Fruit fly (Drosophila melanogaster) whole organism: ENCODE results near the gene CG5111.

ENCODE experiments used
- CG8478 ChIP-seq: fragments of >200 bp; optimal IDR thresholded peaks from 2 replicates; lab custom pipeline; 2018; ENCODE audit warnings: inconsistent platforms
- Dll ChIP-seq: fragments of >200 bp; optimal IDR thresholded peaks from 2 replicates; lab custom pipeline; 2017
- EcR ChIP-seq, 2 experiments: fragments of >200 bp; optimal IDR thresholded peaks; 2 replicates each; lab custom pipeline; 2017; ENCODE audit warnings: missing biosample characterization in 2 of 2, missing genetic modification characterization in 2 of 2, missing genetic modification reagents in 2 of 2
- pan ChIP-seq: fragments of >200 bp; optimal IDR thresholded peaks from 2 replicates; lab custom pipeline; 2017
- psq ChIP-seq: fragments of >200 bp; optimal IDR thresholded peaks from 2 replicates; lab custom pipeline; 2017
- usp ChIP-seq: fragments of >200 bp; optimal IDR thresholded peaks from 2 replicates; lab custom pipeline; 2017; ENCODE audit warnings: missing biosample characterization, missing genetic modification characterization, mixed read lengths

CG5111 gene

DNA sequence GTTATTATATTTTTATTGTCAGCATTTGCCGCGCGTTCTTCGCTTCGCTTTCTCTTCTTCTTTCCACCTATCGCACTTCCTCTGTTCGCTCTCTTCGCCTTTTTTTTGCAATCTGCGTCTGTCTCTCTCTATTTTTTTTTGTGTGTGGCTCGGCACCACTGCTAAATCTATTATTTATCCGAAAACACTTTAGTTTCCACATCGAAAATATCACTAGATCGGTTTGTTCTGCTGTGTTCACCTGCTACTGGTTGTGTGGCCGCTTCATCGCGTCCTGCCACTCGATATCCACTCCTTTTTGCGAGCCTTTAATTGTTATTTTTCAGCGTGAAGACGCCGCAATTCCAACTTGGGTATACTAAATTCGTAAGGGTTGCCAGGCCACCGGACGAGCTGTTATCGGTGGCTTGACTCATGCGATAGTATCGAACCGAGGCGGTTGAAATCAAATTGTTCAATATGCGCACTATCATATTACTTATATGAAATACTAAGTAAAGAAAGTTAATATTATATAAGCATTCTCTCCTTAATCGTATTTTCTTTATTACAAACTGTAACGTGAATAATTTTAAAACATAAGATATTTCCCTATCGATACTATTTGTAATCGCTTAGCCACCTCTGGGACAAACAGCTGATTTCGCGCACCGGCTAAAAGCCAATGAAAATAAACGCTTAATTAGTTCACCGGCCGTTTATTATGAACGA, 23.5 kb upstream of the CG5111 start, which contains the start of the genes XNP, CG42488 and CG5116:
TSS of gene XNP (minus strand) at position 372 of the 711 bp plus-strand sequence.
TSS of gene CG42488 (plus strand) at position 636 of the 711 bp plus-strand sequence.
TSS of gene CG5116 (plus strand) at position 636 of the 711 bp plus-strand sequence.
- TF ChIP-seq Dll (lab: Kevin White, UChicago), result no peak
- TF ChIP-seq psq (lab: Kevin White, UChicago), result no peak
- no peak for TF ChIP-seq usp (GFP tag; lab: Kevin White, UChicago)
- no peak for TF ChIP-seq pan
- TF ChIP-seq EcR (GFP tag; optimal IDR thresholded peaks at IDR 0.05; lab: Kevin White, UChicago), result no peak
- TF ChIP-seq CG8478 (lab: Kevin White, UChicago), result no peak

DNA sequence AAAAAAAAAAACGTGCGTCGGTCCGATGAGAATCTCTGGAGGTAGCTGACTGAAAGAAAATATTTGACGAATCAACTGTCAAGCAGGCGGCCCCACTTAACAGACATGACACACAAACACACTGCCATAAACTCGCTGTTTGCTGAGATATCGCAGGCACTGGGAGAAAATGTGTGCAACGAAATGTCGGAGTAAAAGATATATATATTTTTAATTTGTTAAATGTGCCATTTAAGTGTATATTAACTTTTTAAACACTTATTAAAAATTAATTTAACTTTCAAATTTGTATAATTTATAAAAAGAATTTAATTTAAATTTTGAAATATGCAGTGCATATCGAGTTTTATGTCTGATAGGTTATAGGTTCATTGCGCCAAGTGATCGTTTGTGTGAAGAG, 17.0 kb upstream of the CG5111 start:
- TF ChIP-seq usp (GFP tag; lab: Kevin White, UChicago), result no peak
- TF ChIP-seq EcR (GFP tag; optimal IDR thresholded peaks at IDR 0.05; lab: Kevin White, UChicago), result no peak
- TF ChIP-seq psq (lab: Kevin White, UChicago), result no peak
- no peak for TF ChIP-seq CG8478 (lab: Kevin White, UChicago)
- TF ChIP-seq pan, result no peak
- no peak for TF ChIP-seq Dll (lab: Kevin White, UChicago)

DNA sequence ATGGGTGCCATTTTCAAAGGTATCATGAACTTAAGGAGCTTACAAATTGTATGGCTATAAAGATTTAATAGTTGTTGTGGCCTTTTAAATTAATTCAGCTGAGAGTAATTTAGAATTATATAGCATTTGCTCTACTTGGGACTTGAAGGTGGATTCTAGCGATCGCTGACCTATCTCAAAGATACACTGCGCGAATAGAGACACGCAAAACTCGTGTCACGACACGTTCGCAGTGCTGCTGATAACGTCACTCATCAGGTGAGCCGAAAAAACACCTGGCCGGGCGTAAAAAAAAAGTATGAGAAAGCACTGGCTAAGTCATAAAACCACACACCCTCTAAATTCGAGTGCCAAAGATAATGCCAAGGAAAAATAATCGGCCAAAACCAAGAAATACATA, 16.4 kb upstream of the CG5111 start:
- TF ChIP-seq Dll (lab: Kevin White, UChicago) (no peak), CG8478 (lab: Kevin White, UChicago) (no peak), EcR (GFP tag; optimal IDR thresholded peaks at IDR 0.05; lab: Kevin White, UChicago) (no peak), psq (lab: Kevin White, UChicago) (no peak), usp (GFP tag; lab: Kevin White, UChicago) (no peak)

- peak; percentile 80 for TF ChIP-seq pan
- no peak for TF ChIP-seq Dll (lab: Kevin White, UChicago)
Observed at dm6 chr3R:25490375-25490774, 15.7 kb upstream of the CG5111 start.

DNA sequence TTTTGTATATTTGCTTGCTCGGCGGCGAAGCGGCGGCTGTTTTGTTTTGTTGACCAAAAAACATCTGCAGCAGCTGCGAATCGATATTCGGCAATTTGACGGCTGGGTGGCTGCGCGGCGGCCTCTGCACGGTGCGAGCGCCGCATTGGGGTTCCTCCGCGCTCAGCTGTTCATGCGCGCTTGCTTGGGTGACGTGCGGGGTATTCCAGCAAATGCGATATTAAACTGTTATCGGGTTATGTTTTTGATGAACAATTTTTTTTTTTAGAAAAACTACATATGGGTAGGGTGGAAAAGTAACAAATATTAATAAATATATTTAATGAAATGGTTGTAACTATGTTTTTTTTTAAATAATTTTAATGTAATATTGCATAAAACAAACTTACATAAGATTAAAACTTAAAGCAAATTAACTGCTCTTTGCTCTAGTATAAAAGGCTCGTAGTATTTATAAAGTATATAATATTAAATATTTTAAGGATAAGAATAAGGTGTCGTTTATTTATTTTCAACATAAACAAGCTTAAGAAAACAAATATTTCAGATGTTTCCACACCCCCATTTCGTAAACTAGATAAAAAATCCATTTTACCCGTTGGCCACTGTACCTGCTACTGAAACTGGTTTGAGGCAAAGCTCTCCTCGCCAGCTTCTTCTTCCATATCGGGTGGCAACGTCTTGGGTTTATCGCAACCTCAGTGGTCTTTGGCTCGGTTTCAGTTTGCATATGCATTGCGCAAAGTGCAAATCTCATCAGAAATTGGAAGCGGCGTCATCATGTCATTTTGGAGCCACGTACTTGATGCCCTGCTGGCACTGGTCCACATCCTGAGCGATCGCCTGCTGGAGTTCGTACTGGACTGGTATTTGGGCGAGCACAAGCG, 15.1 kb upstream of the CG5111 start, which contains the start of the genes Gnpat and CG5112:
TSS of gene Gnpat (minus strand) at position 159 of the 887 bp plus-strand sequence.
TSS of gene CG5112 (plus strand) at position 683 of the 887 bp plus-strand sequence.
- TF ChIP-seq Dll (lab: Kevin White, UChicago) (no peak), pan (no peak), psq (lab: Kevin White, UChicago) (no peak), CG8478 (lab: Kevin White, UChicago) (no peak), usp (GFP tag; lab: Kevin White, UChicago) (no peak), EcR (GFP tag; optimal IDR thresholded peaks at IDR 0.05; lab: Kevin White, UChicago) (no peak)

DNA sequence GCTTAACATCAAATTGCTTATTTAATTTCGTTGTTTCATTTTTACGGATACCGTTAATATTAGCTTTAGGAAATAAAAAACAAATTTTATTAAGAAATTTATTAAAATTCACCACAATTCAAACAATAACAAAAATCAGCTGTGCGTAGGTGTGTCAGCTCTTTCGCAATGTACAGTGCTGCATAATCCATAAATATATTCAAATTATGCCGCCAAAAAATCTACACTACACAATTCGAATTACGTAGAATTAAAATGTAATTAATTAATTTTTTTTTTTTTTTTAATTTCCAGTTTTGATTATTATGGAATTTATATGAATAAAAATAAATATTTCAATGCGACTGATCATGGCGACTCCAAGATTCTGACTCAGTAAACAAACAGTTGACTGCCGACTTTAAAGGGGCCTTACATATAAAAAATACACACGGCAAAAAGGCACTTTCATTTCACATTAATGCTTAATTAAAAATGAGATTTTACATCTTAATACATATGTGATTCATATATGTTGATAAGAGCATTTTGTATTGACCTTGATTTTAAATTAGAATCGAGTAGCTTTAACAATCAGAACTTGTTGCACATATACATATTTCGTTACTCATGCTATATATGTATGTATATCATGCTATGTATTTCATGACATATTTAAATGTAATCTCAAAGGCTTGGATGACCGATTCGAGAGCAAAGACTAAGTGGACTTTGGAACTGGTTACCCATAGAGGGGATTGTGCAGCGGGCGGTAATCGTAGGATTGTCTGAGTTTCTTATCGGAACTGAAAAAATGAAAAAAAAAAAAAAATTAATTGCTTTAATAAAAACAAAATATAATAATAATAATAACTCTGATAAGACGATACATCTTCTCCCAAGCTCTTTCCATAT, 12.5 kb upstream of the CG5111 start:
- TF ChIP-seq usp (GFP tag; lab: Kevin White, UChicago) (no peak), pan (no peak), CG8478 (lab: Kevin White, UChicago) (no peak), psq (lab: Kevin White, UChicago) (no peak), EcR (GFP tag; optimal IDR thresholded peaks at IDR 0.05; lab: Kevin White, UChicago) (no peak), Dll (lab: Kevin White, UChicago) (no peak)

dm6 chr3R:25495072-25495471, 11.0 kb upstream of the CG5111 start, which contains the start of gene CG33494:
CG33494 (minus strand) TSS chr3R:25495161.
- TF ChIP-seq pan, result no peak
- TF ChIP-seq usp (GFP tag; lab: Kevin White, UChicago), result no peak
- TF ChIP-seq psq (lab: Kevin White, UChicago), result no peak
- no peak for TF ChIP-seq EcR (GFP tag; optimal IDR thresholded peaks at IDR 0.05; lab: Kevin White, UChicago)
- TF ChIP-seq CG8478 (lab: Kevin White, UChicago), result no peak
- TF ChIP-seq Dll (lab: Kevin White, UChicago), result no peak

DNA sequence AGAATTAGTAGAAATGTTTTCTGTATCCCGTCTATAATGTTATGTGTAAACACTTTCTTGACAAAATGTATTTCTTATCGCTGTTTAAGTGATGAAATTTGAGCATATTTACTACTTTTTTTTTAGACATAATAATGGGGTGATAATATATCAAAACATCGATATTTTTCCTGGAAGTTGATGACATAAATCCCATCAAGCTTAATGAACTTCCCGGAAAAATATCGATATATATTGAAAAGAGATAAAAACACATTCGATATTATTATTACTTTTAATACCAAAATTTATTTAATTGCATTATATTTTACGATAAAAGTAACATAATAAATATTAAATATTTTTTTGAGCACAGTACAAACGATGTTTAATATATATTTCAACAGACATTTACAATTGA, 10.3 kb upstream of the CG5111 start:
- TF ChIP-seq CG8478 (lab: Kevin White, UChicago) (no peak), pan (no peak), EcR (GFP tag; optimal IDR thresholded peaks at IDR 0.05; lab: Kevin White, UChicago) (no peak), usp (GFP tag; lab: Kevin White, UChicago) (no peak), psq (lab: Kevin White, UChicago) (no peak), Dll (lab: Kevin White, UChicago) (no peak)

- no peak for TF ChIP-seq pan
- no peak for TF ChIP-seq EcR (GFP tag; optimal IDR thresholded peaks at IDR 0.05; lab: Kevin White, UChicago)
- no peak for TF ChIP-seq CG8478 (lab: Kevin White, UChicago)
- no peak for TF ChIP-seq Dll (lab: Kevin White, UChicago)
- TF ChIP-seq usp (GFP tag; lab: Kevin White, UChicago), result no peak
- no peak for TF ChIP-seq psq (lab: Kevin White, UChicago)
Observed at dm6 chr3R:25504891-25505290, 1.2 kb upstream of the CG5111 start, which contains the start of gene CG5107. CG5107 (plus strand) TSS chr3R:25505191.

DNA sequence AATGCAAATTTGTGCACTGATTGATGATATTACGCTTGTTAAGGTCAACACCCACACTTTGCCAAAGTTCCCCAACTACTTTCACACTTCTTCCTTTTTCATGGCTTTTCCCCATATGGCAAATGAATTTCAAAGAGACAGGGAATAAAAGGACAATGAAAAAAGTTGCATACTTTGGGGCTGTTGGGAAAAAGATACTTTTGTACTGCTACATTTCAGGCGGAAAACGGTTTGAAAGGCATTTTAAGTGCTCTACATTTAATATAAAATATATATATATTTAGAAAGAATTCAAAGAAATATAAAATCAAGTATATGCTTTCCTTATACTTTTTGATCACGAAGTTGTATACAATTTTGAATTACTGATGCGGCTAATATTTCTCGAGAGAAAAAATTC, 6.7 kb downstream of the CG5111 start:
- no peak for TF ChIP-seq EcR (GFP tag; optimal IDR thresholded peaks at IDR 0.05; lab: Kevin White, UChicago)
- no peak for TF ChIP-seq pan
- no peak for TF ChIP-seq psq (lab: Kevin White, UChicago)
- TF ChIP-seq usp (GFP tag; lab: Kevin White, UChicago), result no peak
- TF ChIP-seq CG8478 (lab: Kevin White, UChicago), result no peak
- no peak for TF ChIP-seq Dll (lab: Kevin White, UChicago)
